Worm (Caenorhabditis elegans): Measurements from ENCODE around the gene smi-1.

Gene smi-1

DNA sequence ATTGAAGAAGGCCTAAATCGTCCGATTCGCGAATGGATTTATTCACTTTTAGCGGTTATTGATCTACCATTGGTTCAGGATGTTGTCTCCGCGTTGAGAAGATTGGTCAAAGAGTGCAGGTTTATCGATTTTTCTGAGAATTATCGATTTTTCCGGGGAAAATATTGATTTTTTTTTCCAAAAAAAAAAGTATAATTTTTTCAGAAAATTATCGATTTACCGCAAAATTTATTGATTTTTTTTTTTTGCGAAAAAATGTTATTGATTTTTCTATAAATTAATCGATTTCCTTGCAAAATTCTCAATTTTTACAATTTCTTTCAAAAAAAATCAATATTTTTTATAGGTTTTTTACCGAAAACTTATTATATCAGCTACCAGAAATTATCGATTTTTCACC is 2.1 kb downstream of the smi-1 start:
- TF ChIP-seq B0310.2 (tag; optimal IDR thresholded peaks at IDR 0.05) = no peak
- no peak for TF ChIP-seq tra-4 (tag; optimal IDR thresholded peaks at IDR 0.05)
- no peak for TF ChIP-seq scrt-1 (GFP tag; IDR thresholded peaks at IDR 0.05)
- no peak for TF ChIP-seq ceh-13 (GFP tag; optimal IDR thresholded peaks at IDR 0.05)
- no peak for TF ChIP-seq hnd-1 (tag; optimal IDR thresholded peaks at IDR 0.05)
- no peak for TF ChIP-seq ceh-36 (tag; optimal IDR thresholded peaks at IDR 0.05)
- no peak for TF ChIP-seq hmbx-1 (tag; optimal IDR thresholded peaks at IDR 0.05)
- no peak for TF ChIP-seq tbx-11 (GFP tag; IDR thresholded peaks at IDR 0.05)
- TF ChIP-seq ets-7 (tag; optimal IDR thresholded peaks at IDR 0.05) = no peak
- no peak for TF ChIP-seq aly-1 (tag; optimal IDR thresholded peaks at IDR 0.05)
- TF ChIP-seq tbx-37 (GFP tag; conservative IDR thresholded peaks at IDR 0.05) = no peak
- no peak for TF ChIP-seq sea-1 (GFP tag; conservative IDR thresholded peaks at IDR 0.05)
- no peak for TF ChIP-seq hmg-4 (GFP tag; optimal IDR thresholded peaks at IDR 0.05)
- no peak for TF ChIP-seq ama-1 (optimal IDR thresholded peaks at IDR 0.05)

DNA sequence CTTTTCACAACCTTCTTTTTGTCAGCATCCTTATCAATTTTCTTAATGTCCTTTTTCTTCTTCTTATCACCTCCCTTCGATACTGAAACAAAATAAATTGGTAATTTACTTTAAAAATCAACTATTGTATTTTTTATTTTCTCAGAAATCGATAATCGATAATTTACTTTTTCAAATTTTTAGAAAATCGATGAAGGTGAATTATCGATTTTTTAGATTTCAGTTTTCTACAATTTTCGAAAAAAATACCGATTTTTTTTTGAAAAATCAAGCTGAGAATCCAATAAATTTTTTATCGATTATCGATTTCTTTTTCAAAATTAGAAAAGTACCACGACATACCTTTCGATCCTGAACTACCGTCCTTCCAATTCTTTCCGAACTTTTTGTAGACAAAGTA is 4.5 kb downstream of the smi-1 start:
- no peak for TF ChIP-seq aly-1 (tag; optimal IDR thresholded peaks at IDR 0.05)
- no peak for TF ChIP-seq tra-4 (tag; optimal IDR thresholded peaks at IDR 0.05)
- TF ChIP-seq hmg-4 (GFP tag; optimal IDR thresholded peaks at IDR 0.05) = no peak
- no peak for TF ChIP-seq hnd-1 (tag; optimal IDR thresholded peaks at IDR 0.05)
- TF ChIP-seq ceh-36 (tag; optimal IDR thresholded peaks at IDR 0.05) = no peak
- no peak for TF ChIP-seq pes-1 (GFP tag; IDR thresholded peaks at IDR 0.05)
- no peak for TF ChIP-seq hmbx-1 (tag; optimal IDR thresholded peaks at IDR 0.05)
- TF ChIP-seq ceh-13 (GFP tag; optimal IDR thresholded peaks at IDR 0.05) = no peak
- TF ChIP-seq ets-7 (tag; optimal IDR thresholded peaks at IDR 0.05) = no peak
- TF ChIP-seq sea-1 (GFP tag; conservative IDR thresholded peaks at IDR 0.05) = no peak
- TF ChIP-seq flt-1 (GFP tag; IDR thresholded peaks at IDR 0.05) = no peak
- TF ChIP-seq tbx-11 (GFP tag; IDR thresholded peaks at IDR 0.05) = no peak
- no peak for TF ChIP-seq B0310.2 (tag; optimal IDR thresholded peaks at IDR 0.05)
- TF ChIP-seq ama-1 (optimal IDR thresholded peaks at IDR 0.05) = no peak
- no peak for TF ChIP-seq scrt-1 (GFP tag; IDR thresholded peaks at IDR 0.05)
- TF ChIP-seq F13C5.2 (tag; optimal IDR thresholded peaks at IDR 0.05) = no peak
- no peak for TF ChIP-seq tbx-37 (GFP tag; conservative IDR thresholded peaks at IDR 0.05)

DNA sequence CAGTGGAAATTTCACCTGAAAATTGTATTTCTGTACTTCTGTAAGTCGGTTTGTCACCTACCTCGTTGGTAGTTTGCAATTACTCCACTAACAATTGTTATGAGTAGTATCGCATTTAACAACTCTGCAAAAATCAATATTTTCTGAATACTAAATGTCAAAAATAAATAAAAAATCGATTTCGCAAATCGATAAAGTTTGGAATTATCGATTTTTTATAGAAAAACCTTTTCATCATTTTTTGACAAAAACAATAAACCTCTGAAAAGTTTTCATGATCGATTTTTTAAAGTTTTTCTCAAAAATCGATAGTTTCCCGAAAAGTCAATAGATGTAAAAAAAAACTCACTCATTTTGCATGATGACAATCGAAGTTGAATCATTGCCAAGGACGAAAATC is 8.7 kb downstream of the smi-1 start:
- TF ChIP-seq tra-4 (tag; optimal IDR thresholded peaks at IDR 0.05) (no peak), ama-1 (optimal IDR thresholded peaks at IDR 0.05) (no peak), F13C5.2 (tag; optimal IDR thresholded peaks at IDR 0.05) (no peak), B0310.2 (tag; optimal IDR thresholded peaks at IDR 0.05) (no peak), hmg-4 (GFP tag; optimal IDR thresholded peaks at IDR 0.05) (no peak), scrt-1 (GFP tag; IDR thresholded peaks at IDR 0.05) (no peak), pes-1 (GFP tag; IDR thresholded peaks at IDR 0.05) (no peak), ets-7 (tag; optimal IDR thresholded peaks at IDR 0.05) (no peak), tbx-11 (GFP tag; IDR thresholded peaks at IDR 0.05) (no peak), hnd-1 (tag; optimal IDR thresholded peaks at IDR 0.05) (no peak)

ce11 chrIII:1887354-1887753 is 9.2 kb downstream of the smi-1 start, which contains the start of gene B0524.3:
Gene B0524.3, plus strand, starts transcription at chrIII:1887654.
- TF ChIP-seq tbx-37 (GFP tag; conservative IDR thresholded peaks at IDR 0.05) (no peak), ama-1 (optimal IDR thresholded peaks at IDR 0.05) (no peak), sea-1 (GFP tag; conservative IDR thresholded peaks at IDR 0.05) (no peak), ets-7 (tag; optimal IDR thresholded peaks at IDR 0.05) (no peak), hmg-4 (GFP tag; optimal IDR thresholded peaks at IDR 0.05) (no peak), F13C5.2 (tag; optimal IDR thresholded peaks at IDR 0.05) (no peak), ceh-13 (GFP tag; optimal IDR thresholded peaks at IDR 0.05) (no peak), aly-1 (tag; optimal IDR thresholded peaks at IDR 0.05) (no peak), tra-4 (tag; optimal IDR thresholded peaks at IDR 0.05) (no peak), tbx-11 (GFP tag; IDR thresholded peaks at IDR 0.05) (no peak), hmbx-1 (tag; optimal IDR thresholded peaks at IDR 0.05) (no peak), ceh-36 (tag; optimal IDR thresholded peaks at IDR 0.05) (no peak)

ce11 chrIII:1893405-1893804 is 15.2 kb downstream of the smi-1 start:
- TF ChIP-seq ceh-36 (tag; optimal IDR thresholded peaks at IDR 0.05) (no peak), tbx-11 (GFP tag; IDR thresholded peaks at IDR 0.05) (no peak), ets-7 (tag; optimal IDR thresholded peaks at IDR 0.05) (no peak)

ce11 chrIII:1893851-1894250 is 15.7 kb downstream of the smi-1 start, which contains the start of the genes B0524.5 and B0524.2:
Gene B0524.5, minus strand, starts transcription at chrIII:1893890.
Gene B0524.2, plus strand, starts transcription at chrIII:1894057.
- TF ChIP-seq ceh-36 (tag; optimal IDR thresholded peaks at IDR 0.05) (no peak), tra-4 (tag; optimal IDR thresholded peaks at IDR 0.05) (no peak), hnd-1 (tag; optimal IDR thresholded peaks at IDR 0.05) (no peak), aly-1 (tag; optimal IDR thresholded peaks at IDR 0.05) (no peak)

DNA sequence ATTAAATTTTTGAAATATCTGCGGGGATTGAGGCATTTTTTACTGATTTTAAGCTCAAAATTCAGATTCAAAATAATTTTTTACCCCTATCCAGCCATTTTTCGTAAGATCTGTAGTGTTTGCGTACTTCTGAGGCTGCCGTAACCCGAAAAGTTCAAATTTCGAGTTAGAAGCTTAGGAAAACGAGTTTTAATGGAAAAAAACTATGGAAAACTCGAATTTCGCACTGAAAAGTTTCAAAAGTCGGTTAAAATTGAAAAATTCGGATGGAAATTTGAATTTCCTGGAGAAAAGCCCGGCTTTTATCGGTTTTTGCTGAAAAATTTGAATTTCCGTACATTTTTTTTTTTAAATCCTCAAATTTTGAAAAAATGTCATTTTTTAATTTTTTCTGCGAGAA is 25.8 kb downstream of the smi-1 start:
- TF ChIP-seq B0310.2 (tag; optimal IDR thresholded peaks at IDR 0.05) (no peak), aly-1 (tag; optimal IDR thresholded peaks at IDR 0.05) (no peak), hmg-4 (GFP tag; optimal IDR thresholded peaks at IDR 0.05) (no peak)

- TF ChIP-seq ama-1 (optimal IDR thresholded peaks at IDR 0.05) = no peak
Measured at ce11 chrIII:1905589-1905988, 27.4 kb downstream of the smi-1 start, which contains the start of the genes B0524.6 and pqn-41. Gene B0524.6, minus strand, starts transcription at chrIII:1905640. Gene pqn-41, plus strand, starts transcription at chrIII:1905958.
